Worm (Caenorhabditis elegans): ENCODE measurements around the gene msp-33.

- TF ChIP-seq lin-38 (GFP tag; IDR thresholded peaks at IDR 0.05) (no peak), tra-1 (GFP tag; IDR thresholded peaks at IDR 0.05) (no peak), unc-130 (GFP tag; optimal IDR thresholded peaks at IDR 0.05) (no peak), hlh-30 (tag; optimal IDR thresholded peaks at IDR 0.05; ENCODE audit: insufficient read depth) (no peak), unc-62 (GFP tag; optimal IDR thresholded peaks at IDR 0.05 in 1 of 2) (no peak), unc-62 (tag; optimal IDR thresholded peaks at IDR 0.05) (no peak), egl-27 (tag; optimal IDR thresholded peaks at IDR 0.05) (no peak), ceh-62 (tag; optimal IDR thresholded peaks at IDR 0.05) (no peak)
These were observed 21.8 kb downstream of the msp-33 start, which contains the start of gene col-20 for ce11 chrII:4870691-4871090.

Data from whole organism, L4 larva.